Fruit fly (Drosophila melanogaster) whole organism, embryonic: ENCODE measurements around the gene CG17841.
A peak's percentile ranks its signal among the peaks of the same experiment; 100 is the strongest.

Source experiments
- BEAF-32 ChIP-seq: fragments of 200-800 bp; sonication (Bioruptor generic); optimal IDR thresholded peaks from 3 replicates; lab custom pipeline; 2017; ENCODE audit warnings: missing biosample characterization, missing genetic modification characterization, mild to moderate bottlenecking, moderate library complexity, missing genetic modification reagents
- CG10321 ChIP-seq: fragments of 200-800 bp; sonication (Bioruptor generic); IDR thresholded peaks from 2 replicates; pipeline ENCODE4 v1.3.6; 2022; ENCODE audit warnings: missing biosample characterization, missing genetic modification characterization
- CG11093 ChIP-seq: fragments of 200-800 bp; sonication (Bioruptor generic); IDR thresholded peaks from 3 replicates; pipeline ENCODE4 v1.3.6; 2022; ENCODE audit warnings: missing biosample characterization, missing genetic modification characterization
- CG11504 ChIP-seq: fragments of 200-800 bp; sonication (Bioruptor generic); optimal IDR thresholded peaks from 3 replicates; lab custom pipeline; 2019; ENCODE audit warnings: missing biosample characterization, mild to moderate bottlenecking, missing genetic modification characterization, moderate library complexity
- CG13894 ChIP-seq: fragments of 200-800 bp; sonication (Bioruptor generic); optimal IDR thresholded peaks from 3 replicates; lab custom pipeline; 2018; ENCODE audit warnings: missing biosample characterization, mild to moderate bottlenecking, missing genetic modification characterization, moderate library complexity
- CG15011 ChIP-seq: fragments of 200-800 bp; sonication (Bioruptor generic); optimal IDR thresholded peaks from 3 replicates; lab custom pipeline; 2018; ENCODE audit warnings: missing biosample characterization, mild to moderate bottlenecking, missing genetic modification characterization
- CG17359 ChIP-seq: fragments of 200-800 bp; sonication (Bioruptor generic); optimal IDR thresholded peaks from 3 replicates; lab custom pipeline; 2018; ENCODE audit warnings: missing biosample characterization, mild to moderate bottlenecking, missing genetic modification characterization, moderate library complexity
- CG1792 ChIP-seq: fragments of 200-800 bp; sonication (Bioruptor generic); optimal IDR thresholded peaks from 2 replicates; lab custom pipeline; 2016; ENCODE audit warnings: missing biosample characterization, missing genetic modification characterization
- CG18599 ChIP-seq: fragments of 200-800 bp; sonication (Bioruptor generic); optimal IDR thresholded peaks from 3 replicates; lab custom pipeline; 2017; ENCODE audit warnings: missing biosample characterization, missing genetic modification characterization, mild to moderate bottlenecking, moderate library complexity, missing genetic modification reagents
- CG2120 ChIP-seq: fragments of 200-800 bp; sonication (Bioruptor generic); optimal IDR thresholded peaks from 3 replicates; lab custom pipeline; 2016; ENCODE audit warnings: missing biosample characterization, missing genetic modification characterization
- CG2199 ChIP-seq: fragments of 200-800 bp; sonication (Bioruptor generic); IDR thresholded peaks from 3 replicates; pipeline ENCODE4 v1.3.6; 2022; ENCODE audit warnings: missing biosample characterization, missing genetic modification characterization
- CG2712 ChIP-seq: fragments of 200-800 bp; optimal IDR thresholded peaks from 3 replicates; lab custom pipeline; 2019; ENCODE audit warnings: missing biosample characterization, mild to moderate bottlenecking, missing genetic modification characterization, moderate library complexity
- CG31441 ChIP-seq: fragments of 200-800 bp; sonication (Bioruptor generic); IDR thresholded peaks from 2 replicates; pipeline ENCODE4 v1.3.6; 2022; ENCODE audit warnings: missing biosample characterization, missing genetic modification characterization
- CG3726 ChIP-seq: fragments of 200-800 bp; sonication (Bioruptor generic); IDR thresholded peaks from 3 replicates; pipeline ENCODE4, ENCODE4 v1.3.6; 2022; ENCODE audit warnings: missing biosample characterization, missing genetic modification characterization
- CG42726 ChIP-seq: fragments of 200-800 bp; sonication (Bioruptor generic); IDR thresholded peaks from 2 replicates; pipeline ENCODE4 v1.3.6; 2022; ENCODE audit warnings: missing biosample characterization, missing genetic modification characterization; ENCODE audit not compliant: partially characterized antibody
- CG5180 ChIP-seq: fragments of 200-800 bp; sonication (Bioruptor generic); optimal IDR thresholded peaks from 3 replicates; lab custom pipeline; 2017; ENCODE audit warnings: missing biosample characterization, missing genetic modification characterization, mild to moderate bottlenecking, moderate library complexity, missing genetic modification reagents
- CG7556 ChIP-seq: fragments of 200-800 bp; sonication (Bioruptor generic); optimal IDR thresholded peaks from 2 replicates; lab custom pipeline; 2017; ENCODE audit warnings: missing biosample characterization, mild to moderate bottlenecking, missing genetic modification characterization
- CkIIα-i1 ChIP-seq: fragments of 200-800 bp; sonication (Bioruptor generic); IDR thresholded peaks from 2 replicates; pipeline ENCODE4 v1.3.6; 2022; ENCODE audit warnings: missing biosample characterization, missing genetic modification characterization
- Dip2 ChIP-seq: fragments of 200-800 bp; sonication (Bioruptor generic); IDR thresholded peaks from 2 replicates; pipeline ENCODE4 v1.3.6; 2022; ENCODE audit warnings: missing biosample characterization, missing genetic modification characterization
- E2f2 ChIP-seq: fragments of 200-800 bp; sonication (Bioruptor generic); IDR thresholded peaks from 2 replicates; pipeline ENCODE4 v1.3.6; 2022; ENCODE audit warnings: missing biosample characterization, missing genetic modification characterization
- Hr78 ChIP-seq, 2 experiments: fragments of 200-800 bp in 1 of 2; fragments of >200 bp in 1 of 2; sonication (Bioruptor generic) in 1 of 2; optimal IDR thresholded peaks; 2 replicates each; lab custom pipeline; 2017 to 2019; ENCODE audit warnings: missing biosample characterization in 2 of 2, missing genetic modification characterization in 2 of 2, mild to moderate bottlenecking in 1 of 2, moderate library complexity in 1 of 2
- Hsf ChIP-seq: fragments of 200-800 bp; sonication (Bioruptor generic); optimal IDR thresholded peaks from 3 replicates; lab custom pipeline; 2016; ENCODE audit warnings: missing biosample characterization, missing genetic modification characterization
- Jarid2 ChIP-seq: fragments of 200-800 bp; sonication (Bioruptor generic); optimal IDR thresholded peaks from 3 replicates; lab custom pipeline; 2017; ENCODE audit warnings: mild to moderate bottlenecking, missing biosample characterization, missing genetic modification reagents, missing genetic modification characterization
- Myb ChIP-seq: fragments of 200-800 bp; sonication (Bioruptor generic); optimal IDR thresholded peaks from 2 replicates; lab custom pipeline; 2016; ENCODE audit warnings: missing biosample characterization, missing genetic modification characterization
- NC2α ChIP-seq: fragments of 200-800 bp; sonication (Bioruptor generic); optimal IDR thresholded peaks from 2 replicates; lab custom pipeline; 2016; ENCODE audit warnings: missing biosample characterization, missing genetic modification characterization
- Nf-YB ChIP-seq: fragments of 200-800 bp; sonication (Bioruptor generic); optimal IDR thresholded peaks from 3 replicates; lab custom pipeline; 2019; ENCODE audit warnings: missing biosample characterization, mild to moderate bottlenecking, missing genetic modification characterization, moderate library complexity
- Nf-YC ChIP-seq: fragments of 200-800 bp; optimal IDR thresholded peaks from 3 replicates; lab custom pipeline; 2019; ENCODE audit warnings: missing biosample characterization, mild to moderate bottlenecking, missing genetic modification characterization, moderate library complexity
- Ptx1 ChIP-seq: fragments of 200-800 bp; sonication (Bioruptor generic); IDR thresholded peaks from 2 replicates; pipeline ENCODE4 v1.3.6; 2022; ENCODE audit warnings: missing biosample characterization, missing genetic modification characterization
- Rfx ChIP-seq: fragments of 200-800 bp; sonication (Bioruptor generic); IDR thresholded peaks from 2 replicates; pipeline ENCODE4 v1.3.6; 2022; ENCODE audit warnings: missing biosample characterization, missing genetic modification characterization
- amos ChIP-seq: fragments of 200-800 bp; sonication (Bioruptor generic); IDR thresholded peaks from 2 replicates; pipeline ENCODE4 v1.3.6; 2022; ENCODE audit warnings: missing biosample characterization, missing genetic modification characterization; ENCODE audit not compliant: partially characterized antibody
- aop ChIP-seq: fragments of 200-800 bp; sonication (Bioruptor generic); IDR thresholded peaks from 2 replicates; pipeline ENCODE4 v1.3.6; 2022; ENCODE audit warnings: missing biosample characterization, missing genetic modification characterization
- bbx ChIP-seq: fragments of 200-800 bp; sonication (Bioruptor generic); IDR thresholded peaks from 2 replicates; pipeline ENCODE4 v1.3.6; 2022; ENCODE audit warnings: missing biosample characterization, missing genetic modification characterization; ENCODE audit not compliant: partially characterized antibody
- btn ChIP-seq: fragments of 200-800 bp; sonication (Bioruptor generic); optimal IDR thresholded peaks from 2 replicates; lab custom pipeline; 2016; ENCODE audit warnings: missing biosample characterization, missing genetic modification characterization
- chinmo ChIP-seq: fragments of 200-800 bp; sonication (Bioruptor generic); IDR thresholded peaks from 4 replicates; pipeline ENCODE4 v1.3.6; 2022; ENCODE audit warnings: missing biosample characterization, missing genetic modification characterization; ENCODE audit not compliant: partially characterized antibody
- ci ChIP-seq: fragments of 200-800 bp; sonication (Bioruptor generic); IDR thresholded peaks from 3 replicates; pipeline ENCODE4 v1.3.6; 2022; ENCODE audit warnings: missing biosample characterization, missing genetic modification characterization
- dpn ChIP-seq, 2 experiments: fragments of 200-800 bp; sonication (Bioruptor generic); optimal IDR thresholded peaks; 3 replicates each; lab custom pipeline; 2016; ENCODE audit warnings: missing biosample characterization in 2 of 2, missing genetic modification characterization in 2 of 2
- dysf ChIP-seq: fragments of 200-800 bp; sonication (Bioruptor generic); IDR thresholded peaks from 3 replicates; pipeline ENCODE4 v1.3.6; 2022; ENCODE audit warnings: missing biosample characterization, missing genetic modification characterization
- gcm ChIP-seq: fragments of 200-800 bp; sonication (Bioruptor generic); optimal IDR thresholded peaks from 2 replicates; lab custom pipeline; 2019; ENCODE audit warnings: missing biosample characterization, mild to moderate bottlenecking, missing genetic modification characterization, moderate library complexity
- gem ChIP-seq: fragments of 200-800 bp; sonication (Bioruptor generic); optimal IDR thresholded peaks from 2 replicates; lab custom pipeline; 2019; ENCODE audit warnings: missing biosample characterization, mild to moderate bottlenecking, missing genetic modification characterization, moderate library complexity
- ind ChIP-seq: fragments of 200-800 bp; sonication (Bioruptor generic); optimal IDR thresholded peaks from 3 replicates; lab custom pipeline; 2016; ENCODE audit warnings: missing biosample characterization, missing genetic modification characterization
- jing ChIP-seq: fragments of 200-800 bp; sonication (Bioruptor generic); optimal IDR thresholded peaks from 2 replicates; lab custom pipeline; 2018; ENCODE audit warnings: missing biosample characterization, mild to moderate bottlenecking, missing genetic modification characterization
- pum ChIP-seq: fragments of 200-800 bp; sonication (Bioruptor generic); optimal IDR thresholded peaks from 2 replicates; lab custom pipeline; 2016; ENCODE audit warnings: missing biosample characterization, missing genetic modification characterization
- pzg ChIP-seq: fragments of 200-800 bp; sonication (Bioruptor generic); optimal IDR thresholded peaks from 3 replicates; lab custom pipeline; 2018; ENCODE audit warnings: missing biosample characterization, mild to moderate bottlenecking, missing genetic modification characterization, moderate library complexity
- sens-2 ChIP-seq: fragments of 200-800 bp; sonication (Bioruptor generic); IDR thresholded peaks from 2 replicates; pipeline ENCODE4 v1.3.6; 2022; ENCODE audit warnings: missing biosample characterization, missing genetic modification characterization
- slbo ChIP-seq: fragments of 200-800 bp; sonication (Bioruptor generic); IDR thresholded peaks from 2 replicates; pipeline ENCODE4 v1.3.6; 2022; ENCODE audit warnings: missing biosample characterization, missing genetic modification characterization
- so ChIP-seq: fragments of 200-800 bp; sonication (Bioruptor generic); IDR thresholded peaks from 3 replicates; pipeline ENCODE4 v1.3.6; 2022; ENCODE audit warnings: missing biosample characterization, missing genetic modification characterization
- trem ChIP-seq: fragments of 200-800 bp; optimal IDR thresholded peaks from 3 replicates; lab custom pipeline; 2019; ENCODE audit warnings: missing biosample characterization, mild to moderate bottlenecking, missing genetic modification characterization, moderate library complexity
- usp ChIP-seq: fragments of >200 bp; optimal IDR thresholded peaks from 2 replicates; lab custom pipeline; 2017; ENCODE audit warnings: missing biosample characterization, missing genetic modification characterization
- vvl ChIP-seq: fragments of 200-800 bp; sonication (Bioruptor generic); IDR thresholded peaks from 2 replicates; pipeline ENCODE4 v1.3.6; 2022; ENCODE audit warnings: missing biosample characterization, missing genetic modification characterization
- wdn ChIP-seq: fragments of 200-800 bp; sonication (Bioruptor generic); IDR thresholded peaks from 2 replicates; pipeline ENCODE4 v1.3.6; 2022; ENCODE audit warnings: missing biosample characterization, missing genetic modification characterization

CG17841 gene

DNA sequence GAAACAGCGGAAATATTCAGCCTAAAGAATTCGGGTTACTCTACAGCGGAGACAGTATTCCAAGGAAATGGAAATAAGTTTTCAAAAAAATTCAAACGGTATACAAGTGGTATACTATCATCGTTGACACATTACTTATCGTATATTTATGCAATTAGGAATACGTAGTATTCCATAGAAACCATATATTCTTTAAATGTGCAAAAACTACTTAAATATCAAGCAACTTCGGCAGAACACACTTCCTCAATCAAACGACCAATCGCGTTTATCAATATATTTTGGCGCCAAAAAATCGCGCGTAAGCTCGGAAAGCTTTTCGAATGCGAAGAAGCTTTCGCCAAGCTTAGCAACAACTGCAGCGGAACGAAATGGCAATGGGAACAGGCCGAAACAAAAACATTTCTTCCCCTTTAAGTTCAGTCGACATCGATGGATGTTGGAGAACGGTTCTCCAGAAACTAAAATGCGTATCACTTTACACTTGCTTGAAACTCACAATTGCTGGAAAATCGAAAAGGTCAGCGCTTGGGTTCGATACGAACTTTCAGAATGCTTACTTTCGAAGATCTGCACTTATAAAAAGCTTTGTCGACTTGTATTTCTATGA, 48.8 kb upstream of the CG17841 start (continued):
- TF ChIP-seq CG42726 (GFP tag; lab: Robert Waterston, UW) (0 out of 2 replicates have a peak, but pooled peaks have one; percentile 18), CG18599 (GFP tag; lab: Kevin White, UChicago) (peak; percentile 21), CG1792 (GFP tag; lab: Kevin White, UChicago) (no peak), aop (GFP tag; lab: Robert Waterston, UW) (no peak), CkIIα-i1 (no peak), sens-2 (GFP tag; lab: Robert Waterston, UW) (no peak), CG15011 (no peak), chinmo (GFP tag; lab: Robert Waterston, UW) (peak; percentile 94), CG13894 (tag; lab: Kevin White, UChicago) (peak; percentile 34), btn (GFP tag; lab: Kevin White, UChicago) (no peak), trem (tag; lab: Kevin White, UChicago) (no peak), slbo (GFP tag; lab: Robert Waterston, UW) (peak; percentile 38; the same call in 1 of the 2 replicates), so (no peak), dpn (GFP tag; optimal IDR thresholded peaks at IDR 0.05; lab: Kevin White, UChicago) (no peak), Myb (GFP tag; lab: Kevin White, UChicago) (no peak), BEAF-32 (GFP tag; lab: Kevin White, UChicago) (no peak), Jarid2 (peak; percentile 86), CG31441 (no peak), dysf (peak; percentile 43; the same call in 1 of the 3 replicates), CG3726 (GFP tag; lab: Robert Waterston, UW) (no peak), CG2712 (tag; lab: Kevin White, UChicago) (no peak), Nf-YC (tag; lab: Kevin White, UChicago) (peak; percentile 93), E2f2 (GFP tag; lab: Robert Waterston, UW) (peak; percentile 68), vvl (GFP tag; lab: Robert Waterston, UW) (no peak), CG11504 (tag; lab: Kevin White, UChicago) (peak; percentile 2), Dip2 (GFP tag; lab: Robert Waterston, UW) (no peak), bbx (GFP tag; lab: Robert Waterston, UW) (no peak; the same call in 1 of the 2 replicates), CG11093 (no peak), usp (GFP tag; lab: Kevin White, UChicago) (no peak), jing (GFP tag; lab: Kevin White, UChicago) (no peak), CG17359 (tag; lab: Kevin White, UChicago) (no peak), CG7556 (GFP tag; lab: Kevin White, UChicago) (peak; percentile 47), pum (GFP tag; lab: Kevin White, UChicago) (no peak), CG5180 (GFP tag; lab: Kevin White, UChicago) (peak; percentile 37), gcm (GFP tag; lab: Kevin White, UChicago) (no peak), gem (tag; lab: Kevin White, UChicago) (peak; percentile 34), Rfx (GFP tag; lab: Robert Waterston, UW) (peak; percentile 7; the same call in 1 of the 2 replicates), Ptx1 (GFP tag; lab: Robert Waterston, UW) (peak; percentile 13; the same call in 1 of the 2 replicates), CG2199 (GFP tag; lab: Robert Waterston, UW) (no peak), CG2120 (GFP tag; lab: Kevin White, UChicago) (peak; percentile 28), CG10321 (GFP tag; lab: Robert Waterston, UW) (no peak), pzg (GFP tag; lab: Kevin White, UChicago) (no peak), ci (GFP tag; lab: Robert Waterston, UW) (peak; percentile 33; the same call in 1 of the 3 replicates), ind (GFP tag; lab: Kevin White, UChicago) (no peak), amos (GFP tag; lab: Robert Waterston, UW) (peak; percentile 20; the same call in 1 of the 2 replicates), Hsf (GFP tag; lab: Kevin White, UChicago) (no peak), NC2α (no peak), wdn (no peak), Nf-YB (GFP tag; lab: Kevin White, UChicago) (peak; percentile 86), Hr78 (GFP tag; optimal IDR thresholded peaks at IDR 0.05; lab: Kevin White, UChicago) (peak in 1 of 2 experiments; percentile 90)
